Fruit fly (Drosophila melanogaster) whole organism, embryonic: ENCODE results near the gene CG2006.

Source experiments
- Ada2b ChIP-seq: fragments of 200-800 bp; sonication (Bioruptor generic); IDR thresholded peaks from 2 replicates; pipeline ENCODE4 v1.3.6; 2022; ENCODE audit warnings: missing biosample characterization, missing genetic modification characterization
- B-H1 ChIP-seq: fragments of 200-800 bp; sonication (Bioruptor generic); IDR thresholded peaks from 3 replicates; pipeline ENCODE4 v1.3.6; 2022; ENCODE audit warnings: missing biosample characterization, missing genetic modification characterization
- B-H2 ChIP-seq: fragments of 200-800 bp; sonication (Bioruptor generic); optimal IDR thresholded peaks from 2 replicates; lab custom pipeline; 2018; ENCODE audit warnings: missing biosample characterization, mild to moderate bottlenecking, missing genetic modification characterization
- CG10543 ChIP-seq: fragments of 200-800 bp; sonication (Bioruptor generic); optimal IDR thresholded peaks from 3 replicates; lab custom pipeline; 2017; ENCODE audit warnings: missing biosample characterization, mild to moderate bottlenecking, missing genetic modification characterization, moderate library complexity
- CG10979 ChIP-seq: fragments of 200-800 bp; sonication (Bioruptor generic); optimal IDR thresholded peaks from 2 replicates; lab custom pipeline; 2018; ENCODE audit warnings: missing biosample characterization, mild to moderate bottlenecking, missing genetic modification characterization, moderate library complexity
- CG12104 ChIP-seq: fragments of 200-800 bp; sonication (Bioruptor generic); optimal IDR thresholded peaks from 3 replicates; lab custom pipeline; 2016; ENCODE audit warnings: missing biosample characterization, missing genetic modification characterization
- CG1233 ChIP-seq: fragments of 200-800 bp; sonication (Bioruptor generic); optimal IDR thresholded peaks from 4 replicates; lab custom pipeline; 2018; ENCODE audit warnings: missing biosample characterization, mild to moderate bottlenecking, missing genetic modification characterization
- CG13424 ChIP-seq: fragments of 200-800 bp; sonication (Bioruptor generic); optimal IDR thresholded peaks from 2 replicates; lab custom pipeline; 2019; ENCODE audit warnings: missing biosample characterization, mild to moderate bottlenecking, missing genetic modification characterization, moderate library complexity
- CG17361 ChIP-seq: fragments of 200-800 bp; sonication (Bioruptor generic); IDR thresholded peaks from 3 replicates; pipeline ENCODE4 v1.3.6; 2022; ENCODE audit warnings: missing biosample characterization, missing genetic modification characterization
- CG17612 ChIP-seq: fragments of 200-800 bp; sonication (Bioruptor generic); IDR thresholded peaks from 2 replicates; pipeline ENCODE4 v1.3.6; 2022; ENCODE audit warnings: missing biosample characterization, missing genetic modification characterization
- CG17829 ChIP-seq: fragments of 200-800 bp; optimal IDR thresholded peaks from 2 replicates; lab custom pipeline; 2019; ENCODE audit warnings: missing biosample characterization, mild to moderate bottlenecking, missing genetic modification characterization, moderate library complexity
- CG17912 ChIP-seq: fragments of 200-800 bp; sonication (Bioruptor generic); optimal IDR thresholded peaks from 2 replicates; lab custom pipeline; 2018; ENCODE audit warnings: missing biosample characterization, mild to moderate bottlenecking, missing genetic modification characterization
- CG3995 ChIP-seq: fragments of 200-800 bp; sonication (Bioruptor generic); optimal IDR thresholded peaks from 3 replicates; lab custom pipeline; 2016; ENCODE audit warnings: missing biosample characterization, missing genetic modification characterization
- CG42726 ChIP-seq: fragments of 200-800 bp; sonication (Bioruptor generic); IDR thresholded peaks from 2 replicates; pipeline ENCODE4 v1.3.6; 2022; ENCODE audit warnings: missing biosample characterization, missing genetic modification characterization; ENCODE audit not compliant: partially characterized antibody
- CG5245 ChIP-seq: fragments of 200-800 bp; sonication (Bioruptor generic); optimal IDR thresholded peaks from 3 replicates; lab custom pipeline; 2016; ENCODE audit warnings: missing biosample characterization, missing genetic modification characterization
- CG7271 ChIP-seq: fragments of 200-800 bp; sonication (Bioruptor generic); optimal IDR thresholded peaks from 2 replicates; lab custom pipeline; 2018; ENCODE audit warnings: missing biosample characterization, mild to moderate bottlenecking, missing genetic modification characterization, moderate library complexity
- CG8924 ChIP-seq: fragments of 200-800 bp; optimal IDR thresholded peaks from 3 replicates; lab custom pipeline; 2019; ENCODE audit warnings: missing biosample characterization, mild to moderate bottlenecking, missing genetic modification characterization, moderate library complexity
- CG9932 ChIP-seq: fragments of 200-800 bp; sonication (Bioruptor generic); IDR thresholded peaks from 2 replicates; pipeline ENCODE4 v1.3.6; 2022; ENCODE audit warnings: missing biosample characterization, missing genetic modification characterization
- CTCF ChIP-seq: fragments of 200-800 bp; sonication (Bioruptor generic); optimal IDR thresholded peaks from 2 replicates; lab custom pipeline; 2017; ENCODE audit warnings: missing biosample characterization, mild to moderate bottlenecking, missing genetic modification characterization, moderate library complexity
- D ChIP-seq, 2 experiments: fragments of 200-800 bp in 1 of 2; fragments of >200 bp in 1 of 2; sonication (Bioruptor generic) in 1 of 2; optimal IDR thresholded peaks; 2 replicates in 1 of 2; 3 replicates in 1 of 2; lab custom pipeline; 2017; ENCODE audit warnings: mild to moderate bottlenecking in 1 of 2, missing biosample characterization in 1 of 2, missing genetic modification characterization in 1 of 2, missing genetic modification reagents in 1 of 2
- Dek ChIP-seq: fragments of 200-800 bp; sonication (Bioruptor generic); optimal IDR thresholded peaks from 3 replicates; lab custom pipeline; 2019; ENCODE audit warnings: missing biosample characterization, mild to moderate bottlenecking, missing genetic modification characterization, moderate library complexity
- Dp ChIP-seq: fragments of 200-800 bp; sonication (Bioruptor generic); optimal IDR thresholded peaks from 2 replicates; lab custom pipeline; 2018; ENCODE audit warnings: missing biosample characterization, mild to moderate bottlenecking, missing genetic modification characterization, moderate library complexity
- Drgx ChIP-seq: fragments of 200-800 bp; sonication (Bioruptor generic); IDR thresholded peaks from 2 replicates; pipeline ENCODE4 v1.3.6; 2022; ENCODE audit warnings: missing biosample characterization, missing genetic modification characterization
- E2f2 ChIP-seq: fragments of 200-800 bp; sonication (Bioruptor generic); IDR thresholded peaks from 2 replicates; pipeline ENCODE4 v1.3.6; 2022; ENCODE audit warnings: missing biosample characterization, missing genetic modification characterization
- HLHmδ ChIP-seq: fragments of 200-800 bp; sonication (Bioruptor generic); optimal IDR thresholded peaks from 2 replicates; lab custom pipeline; 2018; ENCODE audit warnings: missing biosample characterization, mild to moderate bottlenecking, missing genetic modification characterization, moderate library complexity
- MBD-R2 ChIP-seq: fragments of 200-800 bp; sonication (Bioruptor generic); IDR thresholded peaks from 2 replicates; pipeline ENCODE4 v1.3.6; 2022; ENCODE audit warnings: missing biosample characterization, missing genetic modification characterization
- Med ChIP-seq: fragments of 200-800 bp; sonication (Bioruptor generic); peaks from one replicate; lab custom pipeline; 2016; ENCODE audit warnings: missing biosample characterization, missing genetic modification characterization, mild to moderate bottlenecking, inconsistent platforms, moderate library complexity
- Mrtf ChIP-seq: fragments of 200-800 bp; sonication (Bioruptor generic); IDR thresholded peaks from 3 replicates; pipeline ENCODE4 v1.3.6; 2022; ENCODE audit warnings: missing biosample characterization, missing genetic modification characterization
- Rx ChIP-seq: fragments of 200-800 bp; sonication (Bioruptor generic); IDR thresholded peaks from 2 replicates; pipeline ENCODE4 v1.3.6; 2022; ENCODE audit warnings: missing biosample characterization, missing genetic modification characterization
- Six4 ChIP-seq: fragments of 200-800 bp; sonication (Bioruptor generic); optimal IDR thresholded peaks from 2 replicates; lab custom pipeline; 2016; ENCODE audit warnings: missing biosample characterization, missing genetic modification characterization
- Sry-δ ChIP-seq: fragments of 200-800 bp; sonication (Bioruptor generic); optimal IDR thresholded peaks from 2 replicates; lab custom pipeline; 2016; ENCODE audit warnings: missing biosample characterization, missing genetic modification characterization
- Stat92E ChIP-seq, 3 experiments: fragments of >200 bp in 2 of 3; fragments of 200-800 bp in 1 of 3; sonication (Bioruptor generic) in 1 of 3; optimal IDR thresholded peaks; 2 replicates each; lab custom pipeline; 2017 to 2019; ENCODE audit warnings: missing biosample characterization in 3 of 3, missing genetic modification characterization in 3 of 3, mild to moderate bottlenecking in 1 of 3, moderate library complexity in 1 of 3
- Trl ChIP-seq, 3 experiments: fragments of >200 bp in 2 of 3; fragments of 200-800 bp in 1 of 3; sonication (Bioruptor generic) in 1 of 3; optimal IDR thresholded peaks; 2 replicates in 1 of 3; 3 replicates in 2 of 3; lab custom pipeline; 2016 to 2017; ENCODE audit warnings: missing biosample characterization in 1 of 3, missing genetic modification characterization in 1 of 3
- amos ChIP-seq: fragments of 200-800 bp; sonication (Bioruptor generic); IDR thresholded peaks from 2 replicates; pipeline ENCODE4 v1.3.6; 2022; ENCODE audit warnings: missing biosample characterization, missing genetic modification characterization; ENCODE audit not compliant: partially characterized antibody
- br ChIP-seq: fragments of >200 bp; optimal IDR thresholded peaks from 2 replicates; lab custom pipeline; 2017
- cad ChIP-seq: fragments of >200 bp; optimal IDR thresholded peaks from 2 replicates; lab custom pipeline; 2017; ENCODE audit warnings: missing biosample characterization, missing genetic modification characterization
- chinmo ChIP-seq: fragments of 200-800 bp; sonication (Bioruptor generic); IDR thresholded peaks from 4 replicates; pipeline ENCODE4 v1.3.6; 2022; ENCODE audit warnings: missing biosample characterization, missing genetic modification characterization; ENCODE audit not compliant: partially characterized antibody
- fd3F ChIP-seq: fragments of 200-800 bp; sonication (Bioruptor generic); optimal IDR thresholded peaks from 2 replicates; lab custom pipeline; 2018; ENCODE audit warnings: missing biosample characterization, mild to moderate bottlenecking, missing genetic modification characterization, moderate library complexity
- fru ChIP-seq: fragments of >200 bp; optimal IDR thresholded peaks from 2 replicates; lab custom pipeline; 2017
- ftz-f1 ChIP-seq: fragments of 200-800 bp; sonication (Bioruptor generic); optimal IDR thresholded peaks from 2 replicates; lab custom pipeline; 2016; ENCODE audit warnings: missing biosample characterization, missing genetic modification characterization
- hbn ChIP-seq: fragments of 200-800 bp; sonication (Bioruptor generic); IDR thresholded peaks from 2 replicates; pipeline ENCODE4 v1.3.6; 2022; ENCODE audit warnings: missing biosample characterization, missing genetic modification characterization; ENCODE audit not compliant: partially characterized antibody
- onecut ChIP-seq: fragments of 200-800 bp; sonication (Bioruptor generic); IDR thresholded peaks from 2 replicates; pipeline ENCODE4 v1.3.6; 2022; ENCODE audit warnings: missing biosample characterization, missing genetic modification characterization
- peb ChIP-seq: fragments of 200-800 bp; sonication (Bioruptor generic); IDR thresholded peaks from 2 replicates; pipeline ENCODE4 v1.3.6; 2022; ENCODE audit warnings: missing biosample characterization, missing genetic modification characterization
- prd ChIP-seq, 3 experiments: fragments of >200 bp in 2 of 3; fragments of 200-800 bp in 1 of 3; sonication (Bioruptor generic) in 1 of 3; optimal IDR thresholded peaks in 2 of 3; IDR thresholded peaks in 1 of 3; 2 replicates in 2 of 3; 3 replicates in 1 of 3; pipeline versions ENCODE4 v1.3.6 to Lab custom; 2017 to 2022; ENCODE audit warnings: missing biosample characterization in 1 of 3, missing genetic modification characterization in 1 of 3
- sd ChIP-seq: fragments of 200-800 bp; sonication (Bioruptor generic); optimal IDR thresholded peaks from 3 replicates; lab custom pipeline; 2018; ENCODE audit warnings: missing biosample characterization, mild to moderate bottlenecking, missing genetic modification characterization, moderate library complexity
- slou ChIP-seq: fragments of 200-800 bp; sonication (Bioruptor generic); optimal IDR thresholded peaks from 3 replicates; lab custom pipeline; 2016; ENCODE audit warnings: missing biosample characterization, missing genetic modification characterization
- tap ChIP-seq: fragments of 200-800 bp; optimal IDR thresholded peaks from 3 replicates; lab custom pipeline; 2019; ENCODE audit warnings: missing biosample characterization, mild to moderate bottlenecking, missing genetic modification characterization, moderate library complexity
- unc-4 ChIP-seq: fragments of 200-800 bp; sonication (Bioruptor generic); IDR thresholded peaks from 2 replicates; pipeline ENCODE4 v1.3.6; 2022; ENCODE audit warnings: missing biosample characterization, missing genetic modification characterization; ENCODE audit not compliant: partially characterized antibody

The CG2006 gene

dm6 chr3R:29489209-29489608, at the start of gene CG2006, which contains the start of gene CG2321 (continued):
- TF ChIP-seq D (optimal IDR thresholded peaks at IDR 0.05; lab: Kevin White, UChicago): no peak
- no peak for TF ChIP-seq D (GFP tag; optimal IDR thresholded peaks at IDR 0.05; lab: Kevin White, UChicago)
- peak; percentile 85 for TF ChIP-seq E2f2
- peak; percentile 20; the same call in 1 of the 3 replicates for TF ChIP-seq B-H1 (GFP tag; lab: Robert Waterston, UW)
- no peak for TF ChIP-seq CG17612
- peak; percentile 41 for TF ChIP-seq ftz-f1 (GFP tag; lab: Kevin White, UChicago)
- TF ChIP-seq peb (GFP tag; lab: Robert Waterston, UW): no peak
- TF ChIP-seq CG17361 (GFP tag; lab: Robert Waterston, UW): peak; percentile 47; the same call in 2 of the 3 replicates
- TF ChIP-seq slou (GFP tag; lab: Kevin White, UChicago): peak; percentile 60
- peak; percentile 92 for TF ChIP-seq Med (GFP tag; lab: Kevin White, UChicago)
- TF ChIP-seq amos (GFP tag; lab: Robert Waterston, UW): peak; percentile 75
- TF ChIP-seq MBD-R2 (GFP tag; lab: Robert Waterston, UW): peak; percentile 99
- peak; percentile 78 for TF ChIP-seq CG17829 (tag; lab: Kevin White, UChicago)
- peak; percentile 71 for TF ChIP-seq B-H2
- peak; percentile 3 for TF ChIP-seq fd3F
- peak; percentile 57 for TF ChIP-seq CG13424 (tag; lab: Kevin White, UChicago)
- peak; percentile 61 for TF ChIP-seq Dek (tag; lab: Kevin White, UChicago)
- TF ChIP-seq CG9932 (GFP tag; lab: Robert Waterston, UW): peak; percentile 79
- TF ChIP-seq unc-4: peak; percentile 66
- TF ChIP-seq CG8924 (tag; lab: Kevin White, UChicago): peak; percentile 20
- no peak for TF ChIP-seq Six4 (GFP tag; lab: Kevin White, UChicago)
- TF ChIP-seq CG10543 (GFP tag; lab: Kevin White, UChicago): peak; percentile 17
- no peak for TF ChIP-seq prd (optimal IDR thresholded peaks at IDR 0.05; lab: Kevin White, UChicago)
- TF ChIP-seq prd (GFP tag; IDR thresholded peaks at IDR 0.05; lab: Robert Waterston, UW): peak; percentile 87
- TF ChIP-seq Rx (GFP tag; lab: Robert Waterston, UW): no peak; the same call in 1 of the 2 replicates
- no peak for TF ChIP-seq CG12104 (GFP tag; lab: Kevin White, UChicago)
- no peak for TF ChIP-seq cad
- peak; percentile 47; the same call in 1 of the 2 replicates for TF ChIP-seq CG42726 (GFP tag; lab: Robert Waterston, UW)
- TF ChIP-seq sd (tag; lab: Kevin White, UChicago): no peak
- peak in 1 of 3 experiments; percentile 57 for TF ChIP-seq Stat92E (GFP tag; optimal IDR thresholded peaks at IDR 0.05; lab: Kevin White, UChicago)

dm6 chr3R:29450333-29450732, 38.9 kb upstream of the CG2006 start:
- TF ChIP-seq Drgx (peak; percentile 52; the same call in 1 of the 2 replicates), CG17912 (no peak)

- TF ChIP-seq CG7271 (tag; lab: Kevin White, UChicago) (no peak), tap (tag; lab: Kevin White, UChicago) (no peak), Mrtf (GFP tag; lab: Robert Waterston, UW) (no peak), Stat92E (GFP tag; optimal IDR thresholded peaks at IDR 0.05; lab: Kevin White, UChicago) (peak in 1 of 3 experiments; percentile 33), chinmo (GFP tag; lab: Robert Waterston, UW) (peak; percentile 89; the same call in 2 of the 4 replicates), CG3995 (no peak), CG5245 (GFP tag; lab: Kevin White, UChicago) (no peak), HLHmδ (peak; percentile 13), Ada2b (GFP tag; lab: Robert Waterston, UW) (no peak), Trl (optimal IDR thresholded peaks at IDR 0.05; lab: Kevin White, UChicago) (peak; percentile 64 to 77), Trl (GFP tag; optimal IDR thresholded peaks at IDR 0.05; lab: Kevin White, UChicago) (no peak), hbn (peak; percentile 33; the same call in 1 of the 2 replicates), fru (lab: Kevin White, UChicago) (peak; percentile 47), CG10979 (tag; lab: Kevin White, UChicago) (no peak), br (lab: Kevin White, UChicago) (no peak), CG1233 (GFP tag; lab: Kevin White, UChicago) (no peak), B-H2 (no peak), Dp (GFP tag; lab: Kevin White, UChicago) (peak; percentile 81), CTCF (GFP tag; lab: Kevin White, UChicago) (no peak), E2f2 (peak; percentile 91), CG17612 (no peak), Sry-δ (GFP tag; lab: Kevin White, UChicago) (peak; percentile 18), onecut (peak; percentile 3; the same call in 1 of the 2 replicates)
Measured at dm6 chr3R:29457215-29457614, 32.1 kb upstream of the CG2006 start.
